Worm (Caenorhabditis elegans): ENCODE measurements around the gene K08D9.2.

The K08D9.2 gene

DNA sequence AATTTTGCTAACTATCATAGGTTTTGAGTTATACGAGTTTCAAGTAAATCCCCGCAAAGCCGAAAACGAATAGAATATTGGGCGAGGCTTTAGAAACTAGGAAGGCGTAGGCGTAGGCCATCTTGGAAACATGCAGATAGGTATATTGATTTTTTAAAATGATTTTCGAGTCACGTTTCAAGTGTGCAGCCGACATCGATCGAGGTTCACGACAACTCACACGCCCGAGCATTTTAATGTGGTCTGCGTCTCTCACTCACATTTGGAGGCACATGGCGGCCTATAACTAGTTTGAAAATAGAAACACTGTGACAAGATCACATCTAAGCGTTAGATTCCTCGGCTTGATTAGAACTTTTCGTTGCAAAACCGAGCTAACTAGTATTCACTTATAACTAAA, at the start of gene K08D9.2:
K08D9.2 (plus strand) TSS at position 301 of the 400 bp plus-strand sequence.
- TF ChIP-seq cnd-1 (tag; optimal IDR thresholded peaks at IDR 0.05) (no peak), drap-1 (GFP tag; optimal IDR thresholded peaks at IDR 0.05) (no peak), M03D4.4 (tag; optimal IDR thresholded peaks at IDR 0.05) (no peak), blmp-1 (tag; optimal IDR thresholded peaks at IDR 0.05) (no peak), snpc-4 (tag; optimal IDR thresholded peaks at IDR 0.05) (no peak)

DNA sequence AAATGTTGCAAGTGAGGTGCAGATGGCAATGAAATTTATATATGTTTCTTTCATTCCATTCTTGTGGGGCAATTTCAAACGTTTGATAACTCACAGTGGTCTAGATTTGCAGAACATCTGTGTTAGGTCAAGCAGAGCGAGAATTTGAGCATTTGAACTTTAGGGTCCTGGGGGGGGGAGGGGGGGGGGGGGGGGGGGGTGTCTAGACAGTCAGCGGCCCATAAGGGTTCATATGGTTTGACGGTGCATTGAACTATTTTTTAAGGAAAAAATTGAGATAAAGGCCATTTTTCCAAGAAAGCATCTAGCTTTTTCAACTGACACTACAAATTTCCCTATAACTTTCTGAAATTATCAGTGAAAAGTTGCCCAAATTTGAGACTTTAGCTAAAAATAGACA, 41.6 kb upstream of the K08D9.2 start:
- TF ChIP-seq cnd-1 (tag; optimal IDR thresholded peaks at IDR 0.05), result no peak
- no peak for TF ChIP-seq pha-4 (tag; optimal IDR thresholded peaks at IDR 0.05)
- TF ChIP-seq lin-13 (tag; optimal IDR thresholded peaks at IDR 0.05), result no peak

DNA sequence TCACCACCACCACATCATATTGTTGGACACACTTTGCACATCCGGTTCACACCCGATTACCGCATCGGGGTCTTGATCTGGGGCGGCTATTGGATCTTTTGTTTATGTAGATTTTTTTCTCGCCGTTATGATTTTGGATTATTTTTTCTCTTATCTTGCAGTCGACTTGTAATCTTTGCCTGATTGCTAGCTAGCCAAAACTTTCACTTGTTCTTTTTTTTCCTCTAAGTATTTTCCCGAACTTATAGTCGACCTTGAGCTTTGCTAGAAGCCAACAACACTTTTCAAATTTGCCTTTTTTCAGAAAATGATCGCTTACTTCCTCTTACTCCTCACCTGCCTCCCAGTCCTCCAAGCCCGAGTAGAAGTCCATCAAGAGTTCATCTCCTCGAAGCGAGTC, 39.4 kb upstream of the K08D9.2 start, which contains the start of gene lag-2:
lag-2 (plus strand) TSS at position 301 of the 400 bp plus-strand sequence.
- no peak for TF ChIP-seq ces-1 (GFP tag; optimal IDR thresholded peaks at IDR 0.05)
- TF ChIP-seq flh-1 (GFP tag; optimal IDR thresholded peaks at IDR 0.05), result no peak
- no peak for TF ChIP-seq ceh-43 (GFP tag; optimal IDR thresholded peaks at IDR 0.05)
- TF ChIP-seq tbx-8 (GFP tag; optimal IDR thresholded peaks at IDR 0.05), result no peak
- no peak for TF ChIP-seq mab-5 (tag; optimal IDR thresholded peaks at IDR 0.05)
- no peak for TF ChIP-seq nhr-76 (tag; optimal IDR thresholded peaks at IDR 0.05)
- TF ChIP-seq bed-3 (GFP tag; optimal IDR thresholded peaks at IDR 0.05), result no peak
- no peak for TF ChIP-seq ztf-11 (tag; optimal IDR thresholded peaks at IDR 0.05)
- TF ChIP-seq unc-62 (GFP tag; optimal IDR thresholded peaks at IDR 0.05), result no peak
- TF ChIP-seq lin-32 (GFP tag; optimal IDR thresholded peaks at IDR 0.05), result no peak
- TF ChIP-seq nhr-237 (tag; optimal IDR thresholded peaks at IDR 0.05), result no peak
- no peak for TF ChIP-seq sem-2 (GFP tag; optimal IDR thresholded peaks at IDR 0.05)
- TF ChIP-seq pha-4 (tag; optimal IDR thresholded peaks at IDR 0.05), result no peak
- TF ChIP-seq ham-2 (GFP tag; optimal IDR thresholded peaks at IDR 0.05), result no peak
- no peak for TF ChIP-seq snpc-4 (tag; optimal IDR thresholded peaks at IDR 0.05)
- TF ChIP-seq lsy-2 (tag; optimal IDR thresholded peaks at IDR 0.05), result no peak
- TF ChIP-seq lin-13 (tag; optimal IDR thresholded peaks at IDR 0.05), result no peak

DNA sequence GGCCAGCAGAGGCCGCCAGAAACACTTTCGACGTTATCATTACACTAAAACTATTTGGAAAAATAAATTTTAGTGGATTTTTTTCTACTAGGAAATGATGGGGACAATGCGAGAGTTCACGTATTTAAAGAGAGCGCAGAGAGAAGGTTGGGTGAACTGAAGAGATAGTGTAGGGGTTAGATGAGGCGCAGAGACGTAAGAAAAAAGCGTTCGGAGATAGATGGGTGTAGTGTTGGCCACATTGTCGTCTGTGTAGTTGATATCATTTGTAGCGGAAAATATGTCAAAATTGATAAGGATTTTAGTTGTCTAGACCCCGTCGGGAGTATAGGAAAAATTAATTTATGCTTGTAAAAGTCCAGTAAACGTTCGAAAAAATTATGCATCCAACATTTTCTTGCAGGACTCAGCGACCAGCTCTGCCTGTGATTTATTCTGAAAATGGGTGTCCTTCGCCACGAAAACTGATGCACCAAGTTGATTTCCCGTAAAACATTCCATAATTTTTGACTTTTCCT, 34.3 kb upstream of the K08D9.2 start, which contains the start of the genes Y73C8B.3 and Y73C8B.9:
Y73C8B.3 (minus strand) TSS at position 147 of the 518 bp plus-strand sequence.
Y73C8B.9 (plus strand) TSS at position 468 of the 518 bp plus-strand sequence.
- TF ChIP-seq lin-32 (GFP tag; optimal IDR thresholded peaks at IDR 0.05) (no peak), nhr-28 (tag; optimal IDR thresholded peaks at IDR 0.05) (peak; percentile 4), snpc-4 (tag; optimal IDR thresholded peaks at IDR 0.05) (no peak), unc-120 (tag; optimal IDR thresholded peaks at IDR 0.05; ENCODE audit: poor library complexity, severe bottlenecking) (no peak), ceh-83 (GFP tag; optimal IDR thresholded peaks at IDR 0.05) (no peak), hlh-1 (tag; optimal IDR thresholded peaks at IDR 0.05) (no peak), ceh-39 (tag; optimal IDR thresholded peaks at IDR 0.05) (no peak), unc-39 (tag; optimal IDR thresholded peaks at IDR 0.05) (no peak), lin-13 (tag; optimal IDR thresholded peaks at IDR 0.05) (no peak), ham-2 (GFP tag; optimal IDR thresholded peaks at IDR 0.05) (no peak), pha-4 (tag; optimal IDR thresholded peaks at IDR 0.05) (no peak), elt-3 (tag; optimal IDR thresholded peaks at IDR 0.05) (peak; percentile 46), ceh-43 (GFP tag; optimal IDR thresholded peaks at IDR 0.05) (no peak), nhr-12 (tag; optimal IDR thresholded peaks at IDR 0.05) (no peak), elt-1 (tag; optimal IDR thresholded peaks at IDR 0.05; ENCODE audit: borderline replicate concordance, insufficient read depth) (no peak), unc-62 (GFP tag; optimal IDR thresholded peaks at IDR 0.05) (no peak)

DNA sequence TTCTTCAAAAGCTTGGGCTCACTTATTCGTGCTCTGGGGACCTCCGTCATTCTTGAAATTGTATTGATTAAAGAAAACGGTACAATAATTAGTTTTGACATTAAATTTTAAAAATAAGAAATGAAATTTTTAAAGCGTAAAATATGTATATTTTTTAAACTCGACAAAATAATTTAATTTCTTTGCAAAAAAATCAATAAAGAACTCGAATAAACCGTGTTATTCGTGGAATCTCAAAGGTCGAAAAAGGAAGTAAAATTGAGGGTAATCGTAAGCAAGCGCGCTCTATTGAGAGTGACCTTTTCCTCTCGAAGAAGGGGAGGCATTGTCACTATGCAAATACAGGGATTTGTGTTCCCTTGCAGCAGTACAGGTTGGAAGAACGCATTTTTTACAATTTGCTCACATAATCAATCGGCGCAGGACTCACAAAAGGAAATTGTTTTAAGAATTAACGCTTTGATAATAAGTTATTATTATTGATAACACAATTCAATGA, 32.5 kb upstream of the K08D9.2 start, which contains the start of gene Y73C8B.2:
Y73C8B.2 (minus strand) TSS at position 51 of the 499 bp plus-strand sequence.
- TF ChIP-seq sem-2 (GFP tag; optimal IDR thresholded peaks at IDR 0.05) (no peak), mep-1 (tag; optimal IDR thresholded peaks at IDR 0.05) (peak; percentile 53), lin-13 (tag; optimal IDR thresholded peaks at IDR 0.05) (peak; percentile 16), sptf-1 (tag; optimal IDR thresholded peaks at IDR 0.05) (no peak), pha-4 (tag; optimal IDR thresholded peaks at IDR 0.05) (peak; percentile 6), ztf-11 (tag; optimal IDR thresholded peaks at IDR 0.05) (no peak)

All from whole organism, mixed stage, embryonic.